Fruit fly (Drosophila melanogaster) whole organism, larva: ENCODE data around the gene Dus4.

Experiments
- noc ChIP-seq: fragments of 200-800 bp; sonication (Bioruptor generic); optimal IDR thresholded peaks from 3 replicates; lab custom pipeline; 2019; ENCODE audit warnings: missing biosample characterization, mild to moderate bottlenecking, missing genetic modification characterization, moderate library complexity

The Dus4 gene

dm6 chr2L:19063090-19063692 lies at the start of gene Dus4:
Gene Dus4 (plus strand): TSS chr2L:19063295.
- no peak for TF ChIP-seq noc (tag; lab: Kevin White, UChicago)

dm6 chr2L:19014032-19014880 lies 48.8 kb upstream of the Dus4 start:
- peak; percentile 23 for TF ChIP-seq noc (tag; lab: Kevin White, UChicago)

dm6 chr2L:19014881-19015366 lies 48.2 kb upstream of the Dus4 start:
- TF ChIP-seq noc (tag; lab: Kevin White, UChicago): no peak

dm6 chr2L:19015628-19016027 lies 47.5 kb upstream of the Dus4 start:
- no peak for TF ChIP-seq noc (tag; lab: Kevin White, UChicago)

dm6 chr2L:19017060-19017459 lies 46.0 kb upstream of the Dus4 start:
- TF ChIP-seq noc (tag; lab: Kevin White, UChicago): no peak

dm6 chr2L:19018266-19018665 lies 44.8 kb upstream of the Dus4 start:
- no peak for TF ChIP-seq noc (tag; lab: Kevin White, UChicago)

- no peak for TF ChIP-seq noc (tag; lab: Kevin White, UChicago)
These were observed 43.9 kb upstream of the Dus4 start for dm6 chr2L:19019160-19019592.

dm6 chr2L:19019640-19020039 lies 43.5 kb upstream of the Dus4 start:
- TF ChIP-seq noc (tag; lab: Kevin White, UChicago): no peak

- TF ChIP-seq noc (tag; lab: Kevin White, UChicago): peak; percentile 51
These were observed 41.5 kb upstream of the Dus4 start for dm6 chr2L:19021278-19022220.

dm6 chr2L:19022221-19022516 lies 40.9 kb upstream of the Dus4 start, which contains the start of gene CG15172:
Gene CG15172 (plus strand): TSS chr2L:19022417.
- no peak for TF ChIP-seq noc (tag; lab: Kevin White, UChicago)

dm6 chr2L:19023972-19024743 lies 38.9 kb upstream of the Dus4 start:
- TF ChIP-seq noc (tag; lab: Kevin White, UChicago): peak; percentile 50

dm6 chr2L:19024744-19025059 lies 38.4 kb upstream of the Dus4 start:
- no peak for TF ChIP-seq noc (tag; lab: Kevin White, UChicago)

dm6 chr2L:19026491-19027197 lies 36.5 kb upstream of the Dus4 start:
- peak; percentile 45 for TF ChIP-seq noc (tag; lab: Kevin White, UChicago)

dm6 chr2L:19027246-19027886 lies 35.7 kb upstream of the Dus4 start, which contains the start of gene Sidpn:
Gene Sidpn (plus strand): TSS chr2L:19027710.
- TF ChIP-seq noc (tag; lab: Kevin White, UChicago): no peak
